Worm (Caenorhabditis elegans): ENCODE measurements around the gene str-236.

str-236 gene

DNA sequence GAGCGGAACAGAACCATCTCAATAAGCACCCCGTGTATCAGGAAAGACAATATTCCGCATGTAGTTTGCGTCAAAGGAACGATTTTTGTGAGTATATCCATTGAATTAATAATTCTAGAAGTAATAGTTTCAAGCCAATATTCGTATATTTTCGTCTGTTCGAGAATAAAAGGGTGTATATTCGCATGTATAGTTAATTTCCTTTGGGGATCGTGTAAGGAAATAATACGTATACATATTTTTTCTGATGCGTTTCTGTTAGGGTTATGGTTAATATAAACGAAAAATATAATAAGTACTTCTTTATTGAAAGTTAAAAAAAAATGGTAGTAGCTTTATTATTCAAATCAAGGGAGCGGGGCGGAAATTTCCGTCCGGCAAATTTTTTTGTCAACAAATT lies at the start of gene str-236:
TSS of gene str-236 (minus strand) at position 101 of the 400 bp plus-strand sequence.
- no peak for TF ChIP-seq madf-10 (tag; optimal IDR thresholded peaks at IDR 0.05)
- TF ChIP-seq tbp1 (GFP tag; optimal IDR thresholded peaks at IDR 0.05), result no peak
- no peak for TF ChIP-seq lsy-27 (tag; optimal IDR thresholded peaks at IDR 0.05; ENCODE audit: borderline replicate concordance, insufficient read depth)
- TF ChIP-seq F23B12.7 (tag; optimal IDR thresholded peaks at IDR 0.05; ENCODE audit: insufficient read depth), result no peak
- TF ChIP-seq T26A5.8 (tag; optimal IDR thresholded peaks at IDR 0.05), result no peak
- TF ChIP-seq F39B2.1 (GFP tag; IDR thresholded peaks at IDR 0.05), result no peak
- TF ChIP-seq Y53G8AR.9 (GFP tag; conservative IDR thresholded peaks at IDR 0.05), result no peak
- no peak for TF ChIP-seq gei-17 (GFP tag; optimal IDR thresholded peaks at IDR 0.05)
- TF ChIP-seq B0261.1 (tag; optimal IDR thresholded peaks at IDR 0.05), result no peak
- no peak for TF ChIP-seq attf-6 (GFP tag; IDR thresholded peaks at IDR 0.05)
- TF ChIP-seq unc-130 (GFP tag; optimal IDR thresholded peaks at IDR 0.05), result no peak
- TF ChIP-seq let-607 (tag; optimal IDR thresholded peaks at IDR 0.05), result no peak
- no peak for TF ChIP-seq B0336.3 (GFP tag; IDR thresholded peaks at IDR 0.05)
- no peak for TF ChIP-seq hrde-1 (tag; optimal IDR thresholded peaks at IDR 0.05; ENCODE audit: borderline replicate concordance)
- no peak for TF ChIP-seq zfh-2 (GFP tag; conservative IDR thresholded peaks at IDR 0.05)
- TF ChIP-seq ceh-91 (GFP tag; IDR thresholded peaks at IDR 0.05), result no peak
- no peak for TF ChIP-seq B0019.2 (GFP tag; conservative IDR thresholded peaks at IDR 0.05)
- no peak for TF ChIP-seq F57C9.4 (tag; optimal IDR thresholded peaks at IDR 0.05)
- no peak for TF ChIP-seq lin-40 (tag; optimal IDR thresholded peaks at IDR 0.05)
- no peak for TF ChIP-seq nfya-2 (GFP tag; IDR thresholded peaks at IDR 0.05)

- TF ChIP-seq nfya-2 (GFP tag; IDR thresholded peaks at IDR 0.05) (no peak), T26A5.8 (tag; optimal IDR thresholded peaks at IDR 0.05) (no peak), zfh-2 (GFP tag; conservative IDR thresholded peaks at IDR 0.05) (0 out of 2 replicates have a peak, but pooled peaks have one; percentile 26)
Measured at ce11 chrV:1577092-1577709, 49.3 kb upstream of the str-236 start.

ce11 chrV:1575493-1576084 lies 47.7 kb upstream of the str-236 start:
- TF ChIP-seq somi-1 (GFP tag; optimal IDR thresholded peaks at IDR 0.05) (no peak), ztf-25 (GFP tag; IDR thresholded peaks at IDR 0.05) (no peak), zim-3 (tag; optimal IDR thresholded peaks at IDR 0.05) (no peak), let-526 (GFP tag; IDR thresholded peaks at IDR 0.05) (no peak), ets-4 (GFP tag; optimal IDR thresholded peaks at IDR 0.05) (no peak), Y53F4B.3 (GFP tag; IDR thresholded peaks at IDR 0.05) (no peak), ama-1 (optimal IDR thresholded peaks at IDR 0.05) (no peak), ama-1 (GFP tag; optimal IDR thresholded peaks at IDR 0.05) (no peak), hrde-1 (tag; optimal IDR thresholded peaks at IDR 0.05; ENCODE audit: borderline replicate concordance) (no peak), pha-4 (tag; optimal IDR thresholded peaks at IDR 0.05) (no peak), mes-4 (tag; optimal IDR thresholded peaks at IDR 0.05) (no peak), pbrm-1 (GFP tag; IDR thresholded peaks at IDR 0.05) (no peak), lin-26 (GFP tag; IDR thresholded peaks at IDR 0.05) (no peak), ZK185.1 (tag; optimal IDR thresholded peaks at IDR 0.05; ENCODE audit: poor library complexity, severe bottlenecking) (no peak), tbx-9 (tag; optimal IDR thresholded peaks at IDR 0.05; ENCODE audit: borderline replicate concordance) (no peak), madf-6 (GFP tag; IDR thresholded peaks at IDR 0.05) (no peak), egrh-3 (GFP tag; IDR thresholded peaks at IDR 0.05) (no peak), repo-1 (tag; optimal IDR thresholded peaks at IDR 0.05) (no peak)
